Worm (Caenorhabditis elegans): ENCODE data around the gene ltd-1.

Gene ltd-1

ce11 chrII:8092537-8092936 is at the start of gene ltd-1:
Gene ltd-1 (minus strand): TSS chrII:8092754.
- TF ChIP-seq snpc-4 (tag; optimal IDR thresholded peaks at IDR 0.05) (no peak), nhr-76 (tag; optimal IDR thresholded peaks at IDR 0.05) (no peak), nhr-237 (tag; optimal IDR thresholded peaks at IDR 0.05) (no peak), lin-32 (GFP tag; optimal IDR thresholded peaks at IDR 0.05) (no peak), unc-62 (GFP tag; optimal IDR thresholded peaks at IDR 0.05) (no peak), tbx-8 (GFP tag; optimal IDR thresholded peaks at IDR 0.05) (no peak)

ce11 chrII:8141135-8141534 is 48.6 kb upstream of the ltd-1 start:
- no peak for TF ChIP-seq ztf-11 (tag; optimal IDR thresholded peaks at IDR 0.05)
- no peak for TF ChIP-seq bed-3 (GFP tag; optimal IDR thresholded peaks at IDR 0.05)
- no peak for TF ChIP-seq elt-1 (tag; optimal IDR thresholded peaks at IDR 0.05; ENCODE audit: borderline replicate concordance, insufficient read depth)

DNA sequence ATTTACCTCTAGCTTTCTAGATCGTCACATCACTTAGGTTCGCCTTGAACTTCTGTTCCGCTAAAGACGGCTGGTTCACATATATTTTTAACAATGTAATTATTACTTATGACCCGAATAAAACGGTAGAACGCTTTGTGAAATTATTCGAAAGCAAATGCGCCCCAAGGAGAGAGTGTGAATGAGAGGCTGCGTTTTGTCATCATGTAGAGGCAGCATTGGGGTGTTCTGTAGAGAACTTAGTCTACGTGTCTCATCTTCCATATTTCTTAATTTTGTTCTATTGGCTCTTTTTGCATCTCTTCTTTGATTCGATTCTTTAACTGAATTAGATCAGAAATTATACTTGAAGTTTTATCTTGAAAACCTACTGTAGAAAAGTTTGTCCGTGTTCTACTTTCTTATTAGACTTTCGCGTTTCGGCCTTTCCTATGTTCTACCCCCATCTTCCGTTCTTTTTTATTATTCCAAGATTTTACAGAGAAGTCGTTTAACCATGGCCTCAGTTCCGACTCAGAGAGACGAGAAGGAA is 45.5 kb upstream of the ltd-1 start, which contains the start of gene cdc-48.2:
Gene cdc-48.2, plus strand, starts transcription at position 482 of the 532 bp plus-strand sequence.
- TF ChIP-seq bed-3 (GFP tag; optimal IDR thresholded peaks at IDR 0.05) = no peak
- peak; percentile 2 for TF ChIP-seq ceh-83 (GFP tag; optimal IDR thresholded peaks at IDR 0.05)

ce11 chrII:8137379-8137778 is 44.8 kb upstream of the ltd-1 start:
- TF ChIP-seq sem-2 (GFP tag; optimal IDR thresholded peaks at IDR 0.05) (no peak), lsy-2 (tag; optimal IDR thresholded peaks at IDR 0.05) (peak; percentile 10), unc-120 (tag; optimal IDR thresholded peaks at IDR 0.05; ENCODE audit: poor library complexity, severe bottlenecking) (no peak), ham-2 (GFP tag; optimal IDR thresholded peaks at IDR 0.05) (no peak), sptf-1 (tag; optimal IDR thresholded peaks at IDR 0.05) (peak; percentile 64), hlh-1 (tag; optimal IDR thresholded peaks at IDR 0.05) (no peak), drap-1 (GFP tag; optimal IDR thresholded peaks at IDR 0.05) (no peak), flh-1 (GFP tag; optimal IDR thresholded peaks at IDR 0.05) (no peak), elt-3 (tag; optimal IDR thresholded peaks at IDR 0.05) (no peak), zip-8 (tag; optimal IDR thresholded peaks at IDR 0.05) (peak; percentile 47), nhr-2 (tag; optimal IDR thresholded peaks at IDR 0.05) (no peak), ces-1 (GFP tag; optimal IDR thresholded peaks at IDR 0.05) (peak; percentile 46), ceh-83 (GFP tag; optimal IDR thresholded peaks at IDR 0.05) (no peak), nhr-237 (tag; optimal IDR thresholded peaks at IDR 0.05) (peak; percentile 67)

DNA sequence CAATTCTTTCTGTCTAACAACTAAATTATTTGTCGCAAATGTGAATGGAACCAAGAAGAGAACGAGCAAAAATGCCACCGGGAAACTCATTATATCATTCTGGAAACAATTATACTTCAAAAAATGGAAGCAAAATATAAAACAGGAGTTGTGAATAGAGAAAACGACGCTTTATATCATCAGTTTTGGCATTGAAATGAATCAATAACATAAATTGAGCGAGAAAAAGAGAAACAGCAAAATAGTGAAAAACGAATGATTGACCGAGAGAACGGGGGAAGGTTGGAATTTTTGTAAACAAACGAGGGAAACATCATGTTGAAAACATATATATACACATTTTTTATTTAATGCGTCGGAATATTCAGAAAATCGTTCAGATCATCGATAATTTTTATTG is 44.3 kb upstream of the ltd-1 start, which contains the start of gene ctns-1:
Gene ctns-1, minus strand, starts transcription at position 101 of the 400 bp plus-strand sequence.
- no peak for TF ChIP-seq flh-1 (GFP tag; optimal IDR thresholded peaks at IDR 0.05)
- TF ChIP-seq lin-32 (GFP tag; optimal IDR thresholded peaks at IDR 0.05) = no peak
- no peak for TF ChIP-seq mab-5 (tag; optimal IDR thresholded peaks at IDR 0.05)
- TF ChIP-seq lsy-2 (tag; optimal IDR thresholded peaks at IDR 0.05) = no peak
- TF ChIP-seq sptf-1 (tag; optimal IDR thresholded peaks at IDR 0.05) = no peak
- TF ChIP-seq unc-39 (tag; optimal IDR thresholded peaks at IDR 0.05) = no peak
- no peak for TF ChIP-seq nhr-237 (tag; optimal IDR thresholded peaks at IDR 0.05)
- no peak for TF ChIP-seq lin-13 (tag; optimal IDR thresholded peaks at IDR 0.05)
- no peak for TF ChIP-seq bed-3 (GFP tag; optimal IDR thresholded peaks at IDR 0.05)
- TF ChIP-seq nhr-28 (tag; optimal IDR thresholded peaks at IDR 0.05) = no peak
- TF ChIP-seq ceh-43 (GFP tag; optimal IDR thresholded peaks at IDR 0.05) = no peak
- TF ChIP-seq pha-4 (tag; optimal IDR thresholded peaks at IDR 0.05) = no peak
- TF ChIP-seq hlh-1 (tag; optimal IDR thresholded peaks at IDR 0.05) = no peak

DNA sequence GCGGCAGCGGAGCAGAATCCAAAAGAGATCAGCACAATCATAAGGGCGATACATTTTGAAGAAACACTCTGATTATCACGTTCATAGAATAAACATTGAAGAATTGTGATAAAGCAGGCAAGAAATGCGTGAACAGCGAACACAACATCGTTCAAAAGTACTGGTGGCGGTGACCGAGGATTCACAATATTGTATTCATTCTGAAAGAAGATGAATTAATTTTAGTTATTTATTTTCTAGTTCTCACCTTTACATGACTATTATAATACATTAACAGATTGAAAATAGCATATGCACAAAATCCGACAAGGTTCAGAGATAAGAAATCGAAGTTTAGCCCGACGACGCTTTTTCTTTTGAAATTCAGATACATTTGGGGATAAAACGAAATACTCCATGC is 43.4 kb upstream of the ltd-1 start:
- TF ChIP-seq nhr-28 (tag; optimal IDR thresholded peaks at IDR 0.05) = no peak
- TF ChIP-seq mls-2 (tag; optimal IDR thresholded peaks at IDR 0.05) = no peak
- no peak for TF ChIP-seq cnd-1 (tag; optimal IDR thresholded peaks at IDR 0.05)
- no peak for TF ChIP-seq unc-39 (tag; optimal IDR thresholded peaks at IDR 0.05)
- no peak for TF ChIP-seq snpc-4 (tag; optimal IDR thresholded peaks at IDR 0.05)
- TF ChIP-seq unc-62 (GFP tag; optimal IDR thresholded peaks at IDR 0.05) = no peak
- no peak for TF ChIP-seq lin-32 (GFP tag; optimal IDR thresholded peaks at IDR 0.05)
